Worm (Caenorhabditis elegans) whole organism, L4 larva: ENCODE data around the gene srv-14.

ENCODE experiments used
- ceh-32 ChIP-seq: sonication (generic microtip); optimal IDR thresholded peaks from 2 replicates; lab custom pipeline; 2016; ENCODE audit warnings: mild to moderate bottlenecking, missing genetic modification characterization, missing compliant biosample characterization; ENCODE audit not compliant: poor library complexity
- hif-1 ChIP-seq, 2 experiments: sonication (generic microtip); optimal IDR thresholded peaks; 2 replicates each; lab custom pipeline; 2016 to 2017; ENCODE audit warnings: missing compliant biosample characterization in 2 of 2, missing genetic modification characterization in 2 of 2, missing genetic modification reagents in 2 of 2, missing genotype in 2 of 2, mild to moderate bottlenecking in 1 of 2
- hlh-11 ChIP-seq: fragments of 200-800 bp; sonication (Bioruptor generic); optimal IDR thresholded peaks from 2 replicates; lab custom pipeline; 2018; ENCODE audit warnings: mild to moderate bottlenecking, missing genetic modification characterization, missing compliant biosample characterization
- nhr-76 ChIP-seq: fragments of 150-350 bp; optimal IDR thresholded peaks from 2 replicates; lab custom pipeline; 2014; ENCODE audit warnings: missing biosample characterization, missing genetic modification characterization
- pqm-1 ChIP-seq: sonication (generic microtip); optimal IDR thresholded peaks from 2 replicates; lab custom pipeline; 2017; ENCODE audit warnings: missing biosample characterization, missing genetic modification characterization
- zag-1 ChIP-seq: fragments of 150-350 bp; optimal IDR thresholded peaks from 2 replicates; lab custom pipeline; 2014; ENCODE audit warnings: missing biosample characterization, missing genetic modification characterization

DNA sequence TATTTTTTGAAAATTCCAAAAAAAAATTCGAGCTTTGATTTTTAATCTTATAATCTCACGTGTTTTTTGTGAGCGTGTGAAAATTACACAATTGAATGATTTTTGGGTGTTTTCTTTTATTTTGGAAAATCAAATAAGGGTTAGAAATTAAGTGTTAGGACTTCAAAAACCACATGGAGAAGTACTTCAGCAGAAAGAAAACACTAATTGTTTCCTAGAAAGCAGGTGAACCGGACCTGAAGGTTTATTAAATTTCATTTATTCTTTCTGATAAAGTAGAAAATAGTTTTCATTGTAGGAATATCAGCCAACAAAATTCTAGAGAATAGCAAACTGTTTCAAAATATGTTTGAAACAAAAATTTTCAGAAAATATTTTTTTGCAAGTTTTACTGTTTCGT is 14.2 kb upstream of the srv-14 start:
- TF ChIP-seq hif-1 (tag; optimal IDR thresholded peaks at IDR 0.05; lab: Kevin White, UChicago) (no peak), ceh-32 (no peak), pqm-1 (tag; lab: Kevin White, UChicago) (no peak), hlh-11 (tag; lab: Kevin White, UChicago) (no peak), nhr-76 (tag; lab: Kevin White, UChicago) (no peak), zag-1 (tag; lab: Kevin White, UChicago) (no peak)
